Fruit fly (Drosophila melanogaster) whole organism, adult: ENCODE measurements around the gene CG3164.

Source experiments
- CG11617 ChIP-seq: fragments of 200-800 bp; sonication (Bioruptor generic); optimal IDR thresholded peaks from 2 replicates; lab custom pipeline; 2017; ENCODE audit warnings: mild to moderate bottlenecking, missing biosample characterization, missing genetic modification reagents, missing genetic modification characterization
- CG12768 ChIP-seq: fragments of 200-800 bp; sonication (Bioruptor generic); optimal IDR thresholded peaks from 2 replicates; lab custom pipeline; 2017; ENCODE audit warnings: missing biosample characterization, missing genetic modification characterization, mild to moderate bottlenecking, moderate library complexity, missing genetic modification reagents
- CG14711 ChIP-seq: fragments of 200-800 bp; sonication (Bioruptor generic); optimal IDR thresholded peaks from 2 replicates; lab custom pipeline; 2018; ENCODE audit warnings: missing biosample characterization, mild to moderate bottlenecking, missing genetic modification characterization, moderate library complexity
- CG1620 ChIP-seq: fragments of 200-800 bp; sonication (Bioruptor generic); optimal IDR thresholded peaks from 2 replicates; lab custom pipeline; 2016; ENCODE audit warnings: missing biosample characterization, missing genetic modification characterization
- CG33017 ChIP-seq: fragments of 200-800 bp; sonication (Bioruptor generic); optimal IDR thresholded peaks from 2 replicates; lab custom pipeline; 2018; ENCODE audit warnings: missing biosample characterization, mild to moderate bottlenecking, missing genetic modification characterization, moderate library complexity
- CG5204 ChIP-seq: fragments of 200-800 bp; sonication (Bioruptor generic); optimal IDR thresholded peaks from 2 replicates; lab custom pipeline; 2016; ENCODE audit warnings: missing biosample characterization, missing genetic modification characterization
- CG7045 ChIP-seq: fragments of 200-800 bp; sonication (Bioruptor generic); optimal IDR thresholded peaks from 2 replicates; lab custom pipeline; 2017; ENCODE audit warnings: missing biosample characterization, mild to moderate bottlenecking, missing genetic modification characterization
- CG7101 ChIP-seq: fragments of 200-800 bp; sonication (Bioruptor generic); optimal IDR thresholded peaks from 2 replicates; lab custom pipeline; 2018; ENCODE audit warnings: missing biosample characterization, mild to moderate bottlenecking, missing genetic modification characterization, moderate library complexity
- Clk ChIP-seq: fragments of 200-800 bp; sonication (Bioruptor generic); optimal IDR thresholded peaks from 2 replicates; lab custom pipeline; 2017; ENCODE audit warnings: missing biosample characterization, missing genetic modification characterization
- Crg-1 ChIP-seq: fragments of 200-800 bp; sonication (Bioruptor generic); optimal IDR thresholded peaks from 2 replicates; lab custom pipeline; 2016; ENCODE audit warnings: missing biosample characterization, missing genetic modification characterization
- Hr96 ChIP-seq: fragments of 200-800 bp; sonication (Bioruptor generic); optimal IDR thresholded peaks from 2 replicates; lab custom pipeline; 2016; ENCODE audit warnings: missing biosample characterization, missing genetic modification characterization
- Mnt ChIP-seq: fragments of 200-800 bp; sonication (Bioruptor generic); optimal IDR thresholded peaks from 2 replicates; lab custom pipeline; 2016; ENCODE audit warnings: missing biosample characterization, mild to moderate bottlenecking, missing genetic modification characterization
- bab1 ChIP-seq: fragments of 200-800 bp; sonication (Bioruptor generic); optimal IDR thresholded peaks from 3 replicates; lab custom pipeline; 2019; ENCODE audit warnings: missing biosample characterization, mild to moderate bottlenecking, missing genetic modification characterization, moderate library complexity
- cic ChIP-seq: fragments of 200-800 bp; sonication (Bioruptor generic); optimal IDR thresholded peaks from 2 replicates; lab custom pipeline; 2017; ENCODE audit warnings: missing biosample characterization, mild to moderate bottlenecking, missing genetic modification characterization, moderate library complexity
- cnc ChIP-seq, 2 experiments: fragments of >200 bp; optimal IDR thresholded peaks; 2 replicates each; lab custom pipeline; 2017
- kay ChIP-seq: fragments of 200-800 bp; sonication (Bioruptor generic); peaks from one replicate; lab custom pipeline; 2016; ENCODE audit warnings: missing biosample characterization, missing genetic modification characterization, borderline replicate concordance
- ovo ChIP-seq: fragments of 200-800 bp; sonication (Bioruptor generic); optimal IDR thresholded peaks from 2 replicates; lab custom pipeline; 2016; ENCODE audit warnings: missing biosample characterization, missing genetic modification characterization
- pad ChIP-seq: fragments of 200-800 bp; sonication (Bioruptor generic); optimal IDR thresholded peaks from 3 replicates; lab custom pipeline; 2017; ENCODE audit warnings: missing biosample characterization, missing genetic modification characterization, mild to moderate bottlenecking, moderate library complexity, missing genetic modification reagents
- tj ChIP-seq: fragments of 200-800 bp; sonication (Bioruptor generic); optimal IDR thresholded peaks from 3 replicates; lab custom pipeline; 2017; ENCODE audit warnings: missing biosample characterization, mild to moderate bottlenecking, missing genetic modification characterization, moderate library complexity
- toe ChIP-seq: fragments of 200-800 bp; sonication (Bioruptor generic); optimal IDR thresholded peaks from 2 replicates; lab custom pipeline; 2016; ENCODE audit warnings: missing biosample characterization, missing genetic modification characterization

CG3164 gene

dm6 chr2L:94096-94495, 36.5 kb downstream of the CG3164 start:
- TF ChIP-seq Hr96 (GFP tag; lab: Kevin White, UChicago) (no peak), ovo (no peak), pad (GFP tag; lab: Kevin White, UChicago) (no peak), CG1620 (GFP tag; lab: Kevin White, UChicago) (no peak), Mnt (GFP tag; lab: Kevin White, UChicago) (no peak), Crg-1 (GFP tag; lab: Kevin White, UChicago) (no peak), kay (GFP tag; lab: Kevin White, UChicago) (no peak), CG33017 (no peak), CG7101 (tag; lab: Kevin White, UChicago) (no peak), CG12768 (GFP tag; lab: Kevin White, UChicago) (no peak), cic (no peak), CG14711 (tag; lab: Kevin White, UChicago) (no peak), CG11617 (GFP tag; lab: Kevin White, UChicago) (no peak), cnc (optimal IDR thresholded peaks at IDR 0.05; lab: Kevin White, UChicago) (no peak), tj (GFP tag; lab: Kevin White, UChicago) (no peak), Clk (GFP tag; lab: Kevin White, UChicago) (no peak), CG7045 (no peak), CG5204 (no peak), toe (GFP tag; lab: Kevin White, UChicago) (no peak), bab1 (no peak)

DNA sequence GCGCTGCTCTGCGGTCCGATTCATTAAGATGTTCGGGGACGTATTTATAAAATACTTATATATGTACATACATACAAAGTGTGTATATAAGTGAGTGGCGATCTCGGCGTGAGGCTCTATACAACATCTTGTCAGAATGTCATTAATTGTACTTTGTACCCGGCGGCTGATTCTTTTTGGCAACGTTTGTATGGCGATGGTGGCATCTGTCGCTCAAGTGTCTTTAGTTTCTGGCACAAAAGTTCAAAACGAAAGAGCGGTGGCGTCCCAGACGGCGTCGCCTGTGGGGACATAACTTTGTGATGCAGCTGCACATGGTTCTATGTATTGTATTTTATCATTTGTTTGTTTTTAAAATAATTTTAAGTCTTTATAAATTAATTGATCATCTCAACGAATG, 37.6 kb downstream of the CG3164 start:
- peak; percentile 6 for TF ChIP-seq CG1620 (GFP tag; lab: Kevin White, UChicago)
- peak; percentile 58 for TF ChIP-seq Mnt (GFP tag; lab: Kevin White, UChicago)
- no peak for TF ChIP-seq Crg-1 (GFP tag; lab: Kevin White, UChicago)
- peak; percentile 59 for TF ChIP-seq toe (GFP tag; lab: Kevin White, UChicago)

DNA sequence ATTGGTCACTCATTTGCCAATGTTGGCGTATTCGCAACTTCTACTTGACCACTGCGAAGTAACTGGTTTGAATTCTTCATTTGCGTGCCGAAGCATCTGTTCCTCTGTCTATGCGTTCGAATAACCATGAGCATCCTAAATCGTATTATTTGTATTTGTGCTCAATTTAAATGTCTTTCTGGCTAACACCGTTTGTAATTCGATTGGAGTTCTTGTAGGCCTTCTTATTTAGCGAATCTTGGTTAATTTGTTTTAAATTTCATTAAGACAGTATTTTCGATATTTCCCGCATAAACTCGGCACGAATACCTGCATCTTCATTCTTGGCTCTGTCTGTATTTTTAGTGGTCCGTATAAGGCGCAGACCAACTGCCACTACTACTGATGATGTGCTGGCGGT, 38.8 kb downstream of the CG3164 start:
- no peak for TF ChIP-seq CG7101 (tag; lab: Kevin White, UChicago)
- no peak for TF ChIP-seq Crg-1 (GFP tag; lab: Kevin White, UChicago)
- no peak for TF ChIP-seq cnc (optimal IDR thresholded peaks at IDR 0.05; lab: Kevin White, UChicago)
- no peak for TF ChIP-seq toe (GFP tag; lab: Kevin White, UChicago)
- no peak for TF ChIP-seq bab1
- no peak for TF ChIP-seq CG7045

DNA sequence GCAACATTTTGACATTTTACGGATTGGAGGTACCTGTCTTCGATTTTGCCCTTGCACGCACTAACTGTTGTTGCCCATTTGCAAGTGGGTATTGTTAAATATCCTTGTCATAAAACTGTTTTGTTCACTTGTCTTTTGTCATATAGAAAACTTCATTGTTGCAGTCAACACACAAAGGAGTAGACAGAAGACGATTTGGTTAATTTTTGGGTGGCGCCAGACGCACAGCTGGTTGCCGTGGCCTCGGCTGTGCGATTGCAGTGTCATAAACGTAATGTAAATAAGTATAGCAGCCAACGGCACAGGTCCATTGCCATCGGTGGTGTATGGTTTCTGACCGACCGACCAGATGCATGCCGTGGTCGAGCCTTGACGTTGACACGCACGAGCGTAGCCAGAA, 39.3 kb downstream of the CG3164 start:
- no peak for TF ChIP-seq CG14711 (tag; lab: Kevin White, UChicago)
- TF ChIP-seq CG12768 (GFP tag; lab: Kevin White, UChicago): no peak
- no peak for TF ChIP-seq toe (GFP tag; lab: Kevin White, UChicago)
- no peak for TF ChIP-seq CG33017
- TF ChIP-seq CG11617 (GFP tag; lab: Kevin White, UChicago): no peak
- no peak for TF ChIP-seq bab1

DNA sequence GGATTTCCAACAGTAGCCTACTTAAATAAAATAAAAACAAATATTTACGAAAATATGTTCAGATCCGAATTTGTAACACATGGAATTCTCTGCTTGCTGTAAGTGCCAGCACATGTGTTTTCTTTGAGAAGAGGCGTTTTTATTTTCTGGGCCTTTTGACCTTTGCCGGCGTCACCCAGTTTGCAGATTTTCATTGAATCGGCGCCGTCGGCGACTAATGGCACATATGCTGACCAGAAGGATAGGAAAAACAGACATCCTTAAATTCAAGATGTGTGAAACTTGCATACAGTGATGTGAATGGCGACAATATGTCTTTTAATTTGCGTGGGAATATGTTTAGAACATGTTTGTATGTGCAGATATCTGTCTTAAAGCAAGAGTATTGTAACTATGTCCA, 40.5 kb downstream of the CG3164 start:
- TF ChIP-seq CG33017 (no peak), ovo (no peak), CG12768 (GFP tag; lab: Kevin White, UChicago) (no peak), cic (no peak), CG14711 (tag; lab: Kevin White, UChicago) (no peak), bab1 (no peak), CG5204 (no peak), kay (GFP tag; lab: Kevin White, UChicago) (no peak), CG7101 (tag; lab: Kevin White, UChicago) (no peak), CG1620 (GFP tag; lab: Kevin White, UChicago) (no peak), tj (GFP tag; lab: Kevin White, UChicago) (no peak), toe (GFP tag; lab: Kevin White, UChicago) (no peak), Mnt (GFP tag; lab: Kevin White, UChicago) (no peak), Hr96 (GFP tag; lab: Kevin White, UChicago) (no peak), cnc (optimal IDR thresholded peaks at IDR 0.05; lab: Kevin White, UChicago) (no peak)

- TF ChIP-seq CG7101 (tag; lab: Kevin White, UChicago): no peak
- TF ChIP-seq CG11617 (GFP tag; lab: Kevin White, UChicago): no peak
- no peak for TF ChIP-seq CG5204
- no peak for TF ChIP-seq CG7045
- TF ChIP-seq CG33017: no peak
- no peak for TF ChIP-seq CG1620 (GFP tag; lab: Kevin White, UChicago)
- no peak for TF ChIP-seq pad (GFP tag; lab: Kevin White, UChicago)
- no peak for TF ChIP-seq toe (GFP tag; lab: Kevin White, UChicago)
- TF ChIP-seq Crg-1 (GFP tag; lab: Kevin White, UChicago): no peak
- no peak for TF ChIP-seq cic
- TF ChIP-seq Mnt (GFP tag; lab: Kevin White, UChicago): no peak
- no peak for TF ChIP-seq CG14711 (tag; lab: Kevin White, UChicago)
- no peak for TF ChIP-seq Clk (GFP tag; lab: Kevin White, UChicago)
- TF ChIP-seq Hr96 (GFP tag; lab: Kevin White, UChicago): no peak
- no peak for TF ChIP-seq CG12768 (GFP tag; lab: Kevin White, UChicago)
- TF ChIP-seq bab1: no peak
- TF ChIP-seq kay (GFP tag; lab: Kevin White, UChicago): no peak
- no peak for TF ChIP-seq tj (GFP tag; lab: Kevin White, UChicago)
- TF ChIP-seq cnc (optimal IDR thresholded peaks at IDR 0.05; lab: Kevin White, UChicago): no peak
- TF ChIP-seq ovo: no peak
Measured at dm6 chr2L:89158-89557, 41.4 kb downstream of the CG3164 start.

dm6 chr2L:88528-88927, 42.1 kb downstream of the CG3164 start:
- TF ChIP-seq Crg-1 (GFP tag; lab: Kevin White, UChicago): no peak
- TF ChIP-seq tj (GFP tag; lab: Kevin White, UChicago): no peak
